Fruit fly (Drosophila melanogaster) whole organism, prepupa: ENCODE results near the gene Sas-6.

Experiments
- CG10631 ChIP-seq: fragments of 200-800 bp; sonication (Bioruptor generic); optimal IDR thresholded peaks from 2 replicates; lab custom pipeline; 2016; ENCODE audit warnings: missing biosample characterization, missing genetic modification characterization
- CG10669 ChIP-seq: fragments of 200-800 bp; sonication (Bioruptor generic); optimal IDR thresholded peaks from 3 replicates; lab custom pipeline; 2018; ENCODE audit warnings: missing biosample characterization, mild to moderate bottlenecking, missing genetic modification characterization, moderate library complexity
- CG11294 ChIP-seq: fragments of 200-800 bp; sonication (Bioruptor generic); IDR thresholded peaks from 2 replicates; pipeline ENCODE4 v1.3.6; 2022; ENCODE audit warnings: missing biosample characterization, missing genetic modification characterization
- CG11762 ChIP-seq: fragments of 200-800 bp; sonication (Bioruptor generic); optimal IDR thresholded peaks from 3 replicates; lab custom pipeline; 2016; ENCODE audit warnings: missing biosample characterization, missing genetic modification characterization; ENCODE audit not compliant: insufficient read depth
- CG11902 ChIP-seq: fragments of 200-800 bp; sonication (Bioruptor generic); optimal IDR thresholded peaks from 3 replicates; lab custom pipeline; 2016; ENCODE audit warnings: missing biosample characterization, missing genetic modification characterization
- CG1621 ChIP-seq: fragments of 200-800 bp; sonication (Bioruptor generic); optimal IDR thresholded peaks from 3 replicates; lab custom pipeline; 2018; ENCODE audit warnings: missing biosample characterization, mild to moderate bottlenecking, missing genetic modification characterization
- CG16779 ChIP-seq: fragments of 200-800 bp; sonication (Bioruptor generic); optimal IDR thresholded peaks from 3 replicates; lab custom pipeline; 2017; ENCODE audit warnings: missing biosample characterization, mild to moderate bottlenecking, missing genetic modification characterization
- CG3032 ChIP-seq: fragments of 200-800 bp; optimal IDR thresholded peaks from 2 replicates; lab custom pipeline; 2019; ENCODE audit warnings: missing biosample characterization, mild to moderate bottlenecking, missing genetic modification characterization, moderate library complexity
- CG31627 ChIP-seq: fragments of 200-800 bp; sonication (Bioruptor generic); optimal IDR thresholded peaks from 3 replicates; lab custom pipeline; 2016; ENCODE audit warnings: missing biosample characterization, missing genetic modification characterization
- CG4318 ChIP-seq: fragments of 200-800 bp; sonication (Bioruptor generic); optimal IDR thresholded peaks from 3 replicates; lab custom pipeline; 2017; ENCODE audit warnings: missing biosample characterization, mild to moderate bottlenecking, missing genetic modification characterization
- CG6163 ChIP-seq: fragments of 200-800 bp; sonication (Bioruptor generic); IDR thresholded peaks from 3 replicates; pipeline ENCODE4 v1.3.6; 2022; ENCODE audit warnings: missing biosample characterization, missing genetic modification characterization
- CG6276 ChIP-seq: fragments of 200-800 bp; sonication (Bioruptor generic); optimal IDR thresholded peaks from 2 replicates; lab custom pipeline; 2017; ENCODE audit warnings: missing biosample characterization, mild to moderate bottlenecking, missing genetic modification characterization
- CG6792 ChIP-seq: fragments of 200-800 bp; sonication (Bioruptor generic); optimal IDR thresholded peaks from 3 replicates; lab custom pipeline; 2016; ENCODE audit warnings: missing biosample characterization, missing genetic modification characterization
- CG6854 ChIP-seq: fragments of 200-800 bp; sonication (Bioruptor generic); optimal IDR thresholded peaks from 2 replicates; lab custom pipeline; 2017; ENCODE audit warnings: missing biosample characterization, mild to moderate bottlenecking, missing genetic modification characterization
- CG7368 ChIP-seq: fragments of 200-800 bp; sonication (Bioruptor generic); optimal IDR thresholded peaks from 3 replicates; lab custom pipeline; 2016; ENCODE audit warnings: missing biosample characterization, missing genetic modification characterization
- CG8119 ChIP-seq: fragments of 200-800 bp; sonication (Bioruptor generic); IDR thresholded peaks from 3 replicates; pipeline ENCODE4 v1.3.6; 2022; ENCODE audit warnings: missing biosample characterization, missing genetic modification characterization
- CG8319 ChIP-seq: fragments of 200-800 bp; sonication (Bioruptor generic); optimal IDR thresholded peaks from 3 replicates; lab custom pipeline; 2016; ENCODE audit warnings: missing biosample characterization, missing genetic modification characterization
- CG8632 ChIP-seq: fragments of 200-800 bp; sonication (Bioruptor generic); optimal IDR thresholded peaks from 3 replicates; lab custom pipeline; 2016; ENCODE audit warnings: missing biosample characterization, missing genetic modification characterization
- CG9139 ChIP-seq: fragments of 200-800 bp; sonication (Bioruptor generic); optimal IDR thresholded peaks from 3 replicates; lab custom pipeline; 2017; ENCODE audit warnings: missing biosample characterization, mild to moderate bottlenecking, missing genetic modification characterization
- Eip75B ChIP-seq: fragments of 200-800 bp; sonication (Bioruptor generic); optimal IDR thresholded peaks from 3 replicates; lab custom pipeline; 2016; ENCODE audit warnings: missing biosample characterization, missing genetic modification characterization
- Eip78C ChIP-seq: fragments of 200-800 bp; sonication (Bioruptor generic); peaks from one replicate; lab custom pipeline; 2016; ENCODE audit warnings: missing biosample characterization, missing genetic modification characterization
- Eip93F ChIP-seq: fragments of 200-800 bp; sonication (Bioruptor generic); optimal IDR thresholded peaks from 2 replicates; lab custom pipeline; 2016; ENCODE audit warnings: missing biosample characterization, mild to moderate bottlenecking, missing genetic modification characterization
- Ets21C ChIP-seq: fragments of 200-800 bp; sonication (Bioruptor generic); optimal IDR thresholded peaks from 3 replicates; lab custom pipeline; 2016; ENCODE audit warnings: missing biosample characterization, missing genetic modification characterization
- Ets96B ChIP-seq: fragments of 200-800 bp; optimal IDR thresholded peaks from 2 replicates; lab custom pipeline; 2019; ENCODE audit warnings: missing biosample characterization, mild to moderate bottlenecking, missing genetic modification characterization, moderate library complexity
- Gug ChIP-seq: fragments of 200-800 bp; sonication (Bioruptor generic); IDR thresholded peaks from 2 replicates; pipeline ENCODE4 v1.3.6; 2022; ENCODE audit warnings: missing biosample characterization, missing genetic modification characterization
- Hr38 ChIP-seq: sonication (Bioruptor generic); optimal IDR thresholded peaks from 2 replicates; lab custom pipeline; 2016; ENCODE audit warnings: missing biosample characterization, missing genetic modification characterization
- Hr39 ChIP-seq: fragments of 200-800 bp; sonication (Bioruptor generic); optimal IDR thresholded peaks from 2 replicates; lab custom pipeline; 2016; ENCODE audit warnings: missing biosample characterization, missing genetic modification characterization
- Hr4 ChIP-seq: fragments of 200-800 bp; sonication (Bioruptor generic); optimal IDR thresholded peaks from 3 replicates; lab custom pipeline; 2016; ENCODE audit warnings: missing biosample characterization, missing genetic modification characterization
- Lpt ChIP-seq: fragments of 200-800 bp; sonication (Bioruptor generic); optimal IDR thresholded peaks from 3 replicates; lab custom pipeline; 2016; ENCODE audit warnings: missing biosample characterization, missing genetic modification characterization
- Met ChIP-seq: fragments of 200-800 bp; sonication (Bioruptor generic); optimal IDR thresholded peaks from 3 replicates; lab custom pipeline; 2016; ENCODE audit warnings: missing biosample characterization, missing genetic modification characterization
- Smox ChIP-seq: fragments of 200-800 bp; sonication (Bioruptor generic); optimal IDR thresholded peaks from 3 replicates; lab custom pipeline; 2016; ENCODE audit warnings: missing biosample characterization, missing genetic modification characterization
- Sox102F ChIP-seq: fragments of 200-800 bp; sonication (Bioruptor generic); optimal IDR thresholded peaks from 2 replicates; lab custom pipeline; 2016; ENCODE audit warnings: missing biosample characterization, mild to moderate bottlenecking, missing genetic modification characterization
- Sox14 ChIP-seq: fragments of 200-800 bp; sonication (Bioruptor generic); optimal IDR thresholded peaks from 3 replicates; lab custom pipeline; 2016; ENCODE audit warnings: missing biosample characterization, missing genetic modification characterization
- Sox15 ChIP-seq: fragments of 200-800 bp; sonication (Bioruptor generic); optimal IDR thresholded peaks from 3 replicates; lab custom pipeline; 2016; ENCODE audit warnings: missing biosample characterization, missing genetic modification characterization
- achi ChIP-seq: fragments of 200-800 bp; sonication (Bioruptor generic); optimal IDR thresholded peaks from 3 replicates; lab custom pipeline; 2016; ENCODE audit warnings: missing biosample characterization, missing genetic modification characterization
- acj6 ChIP-seq: fragments of 200-800 bp; sonication (Bioruptor generic); optimal IDR thresholded peaks from 3 replicates; lab custom pipeline; 2016; ENCODE audit warnings: missing biosample characterization, missing genetic modification characterization
- cyc ChIP-seq: fragments of 200-800 bp; sonication (Bioruptor generic); optimal IDR thresholded peaks from 3 replicates; lab custom pipeline; 2016; ENCODE audit warnings: missing biosample characterization, missing genetic modification characterization
- dac ChIP-seq: fragments of 200-800 bp; sonication (Bioruptor generic); optimal IDR thresholded peaks from 2 replicates; lab custom pipeline; 2017; ENCODE audit warnings: missing biosample characterization, mild to moderate bottlenecking, missing genetic modification characterization
- eg ChIP-seq: fragments of 200-800 bp; sonication (Bioruptor generic); IDR thresholded peaks from 3 replicates; pipeline ENCODE4 v1.3.6; 2022; ENCODE audit warnings: missing biosample characterization, missing genetic modification characterization
- fd59A ChIP-seq: fragments of 200-800 bp; sonication (Bioruptor generic); optimal IDR thresholded peaks from 2 replicates; lab custom pipeline; 2017; ENCODE audit warnings: missing biosample characterization, mild to moderate bottlenecking, missing genetic modification characterization, missing genetic modification reagents
- fd85E ChIP-seq: fragments of 200-800 bp; sonication (Bioruptor generic); optimal IDR thresholded peaks from 3 replicates; lab custom pipeline; 2016; ENCODE audit warnings: missing biosample characterization, missing genetic modification characterization
- fkh ChIP-seq: fragments of 200-800 bp; sonication (Bioruptor generic); optimal IDR thresholded peaks from 3 replicates; lab custom pipeline; 2017; ENCODE audit warnings: missing biosample characterization, mild to moderate bottlenecking, missing genetic modification characterization, moderate library complexity
- net ChIP-seq: fragments of 200-800 bp; sonication (Bioruptor generic); optimal IDR thresholded peaks from 3 replicates; lab custom pipeline; 2016; ENCODE audit warnings: missing biosample characterization, missing genetic modification characterization
- pdm3 ChIP-seq: fragments of 200-800 bp; sonication (Bioruptor generic); optimal IDR thresholded peaks from 3 replicates; lab custom pipeline; 2016; ENCODE audit warnings: missing biosample characterization, missing genetic modification characterization
- salr ChIP-seq, 2 experiments: fragments of 200-800 bp; sonication (Bioruptor generic); optimal IDR thresholded peaks; 3 replicates each; lab custom pipeline; 2016 to 2018; ENCODE audit warnings: missing biosample characterization in 2 of 2, missing genetic modification characterization in 2 of 2, mild to moderate bottlenecking in 1 of 2
- spab ChIP-seq: fragments of 200-800 bp; sonication (Bioruptor generic); optimal IDR thresholded peaks from 2 replicates; lab custom pipeline; 2017; ENCODE audit warnings: missing biosample characterization, mild to moderate bottlenecking, missing genetic modification characterization, missing genetic modification reagents
- ss ChIP-seq, 2 experiments: fragments of 200-800 bp; sonication (Bioruptor generic); optimal IDR thresholded peaks; 2 replicates in 1 of 2; 3 replicates in 1 of 2; lab custom pipeline; 2017 to 2018; ENCODE audit warnings: mild to moderate bottlenecking in 2 of 2, missing biosample characterization in 2 of 2, missing genetic modification characterization in 2 of 2, moderate library complexity in 1 of 2
- topi ChIP-seq: fragments of 200-800 bp; sonication (Bioruptor generic); optimal IDR thresholded peaks from 3 replicates; lab custom pipeline; 2016; ENCODE audit warnings: missing biosample characterization, missing genetic modification characterization
- vri ChIP-seq: fragments of 200-800 bp; sonication (Bioruptor generic); optimal IDR thresholded peaks from 3 replicates; lab custom pipeline; 2016; ENCODE audit warnings: missing biosample characterization, mild to moderate bottlenecking, missing genetic modification characterization

The Sas-6 gene

dm6 chr3R:30014977-30015514 lies 19.9 kb downstream of the Sas-6 start, which contains the start of gene CG7920 (continued):
- TF ChIP-seq CG10669 (GFP tag; lab: Kevin White, UChicago) (no peak), fd85E (GFP tag; lab: Kevin White, UChicago) (no peak), Sox14 (GFP tag; lab: Kevin White, UChicago) (no peak), salr (GFP tag; optimal IDR thresholded peaks at IDR 0.05; lab: Kevin White, UChicago) (no peak), CG4318 (GFP tag; lab: Kevin White, UChicago) (no peak), Hr38 (GFP tag; lab: Kevin White, UChicago) (no peak), spab (GFP tag; lab: Kevin White, UChicago) (no peak), Lpt (no peak)

- TF ChIP-seq CG11762 (GFP tag; lab: Kevin White, UChicago), result no peak
- no peak for TF ChIP-seq Ets96B (tag; lab: Kevin White, UChicago)
- TF ChIP-seq Met (GFP tag; lab: Kevin White, UChicago), result peak; percentile 31
- TF ChIP-seq CG16779, result no peak
- peak; percentile 14 for TF ChIP-seq Smox (GFP tag; lab: Kevin White, UChicago)
- no peak for TF ChIP-seq Hr4 (GFP tag; lab: Kevin White, UChicago)
- TF ChIP-seq fd85E (GFP tag; lab: Kevin White, UChicago), result no peak
- no peak for TF ChIP-seq fkh
- TF ChIP-seq Hr39, result peak; percentile 8
- no peak for TF ChIP-seq CG11902 (GFP tag; lab: Kevin White, UChicago)
- TF ChIP-seq CG31627, result no peak
- peak; percentile 74; the same call in 2 of the 3 replicates for TF ChIP-seq CG6163 (GFP tag; lab: Robert Waterston, UW)
- TF ChIP-seq ss (GFP tag; optimal IDR thresholded peaks at IDR 0.05; lab: Kevin White, UChicago), result peak in 1 of 2 experiments; percentile 18
- peak; percentile 86 for TF ChIP-seq eg (GFP tag; lab: Robert Waterston, UW)
- TF ChIP-seq net (GFP tag; lab: Kevin White, UChicago), result peak; percentile 33
- no peak for TF ChIP-seq Sox15 (GFP tag; lab: Kevin White, UChicago)
- no peak for TF ChIP-seq vri (GFP tag; lab: Kevin White, UChicago)
- no peak for TF ChIP-seq pdm3 (GFP tag; lab: Kevin White, UChicago)
- TF ChIP-seq Lpt, result no peak
- TF ChIP-seq cyc, result peak; percentile 5
- no peak for TF ChIP-seq Ets21C (GFP tag; lab: Kevin White, UChicago)
- TF ChIP-seq achi, result peak; percentile 1
- no peak for TF ChIP-seq CG9139 (GFP tag; lab: Kevin White, UChicago)
- peak; percentile 12; the same call in 1 of the 2 replicates for TF ChIP-seq CG11294 (GFP tag; lab: Robert Waterston, UW)
- TF ChIP-seq CG6276, result peak; percentile 56
- TF ChIP-seq acj6 (GFP tag; lab: Kevin White, UChicago), result peak; percentile 9
- peak; percentile 69 for TF ChIP-seq Eip78C (GFP tag; lab: Kevin White, UChicago)
- TF ChIP-seq Eip75B (GFP tag; lab: Kevin White, UChicago), result no peak
- peak; percentile 50; the same call in 1 of the 2 replicates for TF ChIP-seq Gug (GFP tag; lab: Robert Waterston, UW)
- peak; percentile 7 for TF ChIP-seq Sox14 (GFP tag; lab: Kevin White, UChicago)
- TF ChIP-seq spab (GFP tag; lab: Kevin White, UChicago), result no peak
- TF ChIP-seq Sox102F, result peak; percentile 24
- TF ChIP-seq CG6792 (GFP tag; lab: Kevin White, UChicago), result peak; percentile 24
- peak; percentile 13 for TF ChIP-seq dac (GFP tag; lab: Kevin White, UChicago)
- TF ChIP-seq CG1621 (tag; lab: Kevin White, UChicago), result no peak
- no peak for TF ChIP-seq CG8632 (GFP tag; lab: Kevin White, UChicago)
- peak; percentile 9 for TF ChIP-seq CG10669 (GFP tag; lab: Kevin White, UChicago)
- no peak for TF ChIP-seq CG4318 (GFP tag; lab: Kevin White, UChicago)
- TF ChIP-seq CG8319 (GFP tag; lab: Kevin White, UChicago), result no peak
- TF ChIP-seq Hr38 (GFP tag; lab: Kevin White, UChicago), result no peak
- TF ChIP-seq CG10631 (GFP tag; lab: Kevin White, UChicago), result peak; percentile 12
- TF ChIP-seq CG8119, result peak; percentile 52
- TF ChIP-seq fd59A (GFP tag; lab: Kevin White, UChicago), result peak; percentile 25
- no peak for TF ChIP-seq CG7368 (GFP tag; lab: Kevin White, UChicago)
- no peak for TF ChIP-seq CG6854 (GFP tag; lab: Kevin White, UChicago)
- peak; percentile 23 for TF ChIP-seq CG3032
- peak; percentile 12 for TF ChIP-seq topi (GFP tag; lab: Kevin White, UChicago)
- no peak for TF ChIP-seq Eip93F (GFP tag; lab: Kevin White, UChicago)
These were observed 25.9 kb downstream of the Sas-6 start for dm6 chr3R:30021009-30021408.
